Fruit fly (Drosophila melanogaster): Measurements from ENCODE around the gene srl.

srl gene

DNA sequence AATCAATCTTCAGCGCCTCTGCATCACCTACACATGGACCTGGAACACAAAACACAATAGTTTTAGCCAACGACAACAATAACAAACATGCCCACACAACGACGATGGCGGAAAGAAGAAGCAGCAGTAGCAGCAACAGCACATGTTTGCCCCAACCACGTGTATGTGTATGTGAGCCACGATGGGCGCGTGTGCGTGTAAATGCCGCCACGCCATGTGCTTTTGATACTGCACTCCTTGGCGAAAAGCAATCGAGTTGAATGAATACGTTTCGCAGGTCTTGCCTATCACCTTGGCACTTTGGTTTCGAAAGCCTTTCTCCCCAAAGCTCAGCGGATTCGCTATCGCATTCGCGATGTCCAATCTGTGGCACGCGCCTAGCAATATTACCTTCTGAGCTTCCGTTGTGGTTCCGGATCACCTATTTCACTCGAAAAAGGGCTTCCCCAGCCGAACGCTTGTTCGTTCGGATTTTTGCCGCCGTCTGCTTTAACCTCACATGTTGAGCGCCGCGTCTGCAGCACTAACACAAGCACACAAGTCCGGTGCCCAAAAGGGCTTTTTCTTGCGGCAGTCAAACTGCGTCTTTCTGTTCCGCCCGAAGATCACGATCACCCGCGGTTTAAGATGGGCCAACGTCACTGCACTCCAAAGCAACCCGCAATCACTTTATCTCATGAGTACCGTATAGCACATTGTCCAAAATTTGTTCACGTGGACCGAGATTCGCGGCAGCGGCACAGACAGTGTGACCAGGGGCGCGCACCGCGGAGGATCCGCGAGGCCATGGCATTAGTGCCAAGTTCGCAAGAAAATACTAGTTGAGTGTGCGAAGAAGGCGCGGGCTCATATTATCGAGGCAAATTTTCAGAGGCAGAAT, at the start of gene srl:
Gene srl (minus strand): TSS at position 751 of the 880 bp plus-strand sequence.
- no peak for TF ChIP-seq Dif (GFP tag; optimal IDR thresholded peaks at IDR 0.05; ENCODE audit: partially characterized antibody)
- TF ChIP-seq Myc (optimal IDR thresholded peaks at IDR 0.05): peak; percentile 61
- no peak for TF ChIP-seq CG9705 (GFP tag; optimal IDR thresholded peaks at IDR 0.05)
- TF ChIP-seq Rel (GFP tag; optimal IDR thresholded peaks at IDR 0.05): no peak
- TF ChIP-seq Rel (tag; optimal IDR thresholded peaks at IDR 0.05): peak; percentile 66
- peak; percentile 40 for TF ChIP-seq Hr83 (GFP tag; optimal IDR thresholded peaks at IDR 0.05; ENCODE audit: poor library complexity, severe bottlenecking)
- TF ChIP-seq sage (GFP tag; optimal IDR thresholded peaks at IDR 0.05): no peak
- no peak for TF ChIP-seq dsf (GFP tag; optimal IDR thresholded peaks at IDR 0.05; ENCODE audit: borderline replicate concordance)
- no peak for TF ChIP-seq sv (GFP tag; optimal IDR thresholded peaks at IDR 0.05)

DNA sequence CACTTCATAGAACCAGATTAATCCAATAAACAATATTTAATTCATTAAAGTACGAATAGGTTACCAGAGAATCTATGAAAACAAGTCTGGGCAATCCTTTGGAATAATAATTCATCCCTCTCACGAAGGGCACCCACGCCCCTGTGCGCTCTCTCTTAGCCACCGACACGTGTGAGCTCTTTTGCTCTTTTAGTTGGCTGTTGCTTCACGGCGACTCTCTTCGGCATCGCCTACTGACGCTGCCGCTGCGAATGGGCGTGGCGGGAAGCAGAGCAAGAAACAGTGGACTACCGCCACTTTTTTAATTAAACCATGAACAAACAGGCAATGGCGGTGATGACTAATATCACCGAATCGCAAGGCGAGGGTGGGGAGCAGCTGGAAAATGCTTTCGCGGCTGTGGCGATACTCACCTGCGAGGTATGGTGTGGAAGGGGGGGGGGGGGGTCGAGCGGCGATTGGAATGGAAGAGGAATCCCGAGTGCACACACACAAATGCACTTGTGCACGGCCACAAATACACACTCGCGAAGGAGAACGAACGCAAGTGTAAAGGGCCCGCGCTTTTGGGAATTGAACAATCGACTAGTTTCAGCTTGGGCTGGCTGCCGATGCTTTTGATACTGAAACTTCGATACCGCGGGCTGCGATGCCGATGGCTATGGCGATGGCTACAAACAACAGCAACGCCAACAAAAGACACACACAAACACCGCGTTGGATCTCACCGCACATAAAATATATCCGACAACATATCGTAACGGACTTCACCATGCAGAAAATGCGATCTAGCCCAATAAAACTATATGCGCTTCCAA, 49.3 kb upstream of the srl start:
- TF ChIP-seq CrebA (GFP tag; optimal IDR thresholded peaks at IDR 0.05; ENCODE audit: borderline replicate concordance): peak; percentile 69
- no peak for TF ChIP-seq Myc (optimal IDR thresholded peaks at IDR 0.05)
- no peak for TF ChIP-seq CG9705 (GFP tag; optimal IDR thresholded peaks at IDR 0.05)
- peak; percentile 88 for TF ChIP-seq fru (GFP tag; optimal IDR thresholded peaks at IDR 0.05)
- peak; percentile 77 for TF ChIP-seq Hnf4 (GFP tag; optimal IDR thresholded peaks at IDR 0.05)
- no peak for TF ChIP-seq pan (optimal IDR thresholded peaks at IDR 0.05)
- TF ChIP-seq GATAd (GFP tag; optimal IDR thresholded peaks at IDR 0.05): no peak
- TF ChIP-seq sv (GFP tag; optimal IDR thresholded peaks at IDR 0.05): peak; percentile 91
- peak; percentile 61 to 63 for TF ChIP-seq dl (GFP tag; optimal IDR thresholded peaks at IDR 0.05; ENCODE audit: insufficient read depth in 1 of 2, partially characterized antibody in 2 of 2)
- TF ChIP-seq Hr78 (GFP tag; optimal IDR thresholded peaks at IDR 0.05): no peak
- TF ChIP-seq rgr (GFP tag; optimal IDR thresholded peaks at IDR 0.05): peak; percentile 90
- peak; percentile 90 for TF ChIP-seq br (GFP tag; optimal IDR thresholded peaks at IDR 0.05)
- no peak for TF ChIP-seq usp (GFP tag; optimal IDR thresholded peaks at IDR 0.05)
- no peak for TF ChIP-seq tai (GFP tag; optimal IDR thresholded peaks at IDR 0.05)
- peak; percentile 78 for TF ChIP-seq brk (GFP tag; optimal IDR thresholded peaks at IDR 0.05)
- TF ChIP-seq Abd-B (GFP tag; optimal IDR thresholded peaks at IDR 0.05): no peak
- no peak for TF ChIP-seq Dfd (GFP tag; optimal IDR thresholded peaks at IDR 0.05)
- peak; percentile 77 for TF ChIP-seq CG32264 (GFP tag; optimal IDR thresholded peaks at IDR 0.05)
- peak; percentile 78 for TF ChIP-seq sage (GFP tag; optimal IDR thresholded peaks at IDR 0.05)
- peak; percentile 36 for TF ChIP-seq N (GFP tag; optimal IDR thresholded peaks at IDR 0.05)
- TF ChIP-seq Jra (GFP tag; optimal IDR thresholded peaks at IDR 0.05): peak; percentile 79
- TF ChIP-seq Dif (GFP tag; optimal IDR thresholded peaks at IDR 0.05; ENCODE audit: partially characterized antibody): peak; percentile 86
- peak in 1 of 2 experiments; percentile 91 for TF ChIP-seq foxo (GFP tag; optimal IDR thresholded peaks at IDR 0.05)
- TF ChIP-seq dsf (GFP tag; optimal IDR thresholded peaks at IDR 0.05; ENCODE audit: borderline replicate concordance): peak; percentile 66
- peak; percentile 68 for TF ChIP-seq psq (GFP tag; optimal IDR thresholded peaks at IDR 0.05)
- peak; percentile 64 for TF ChIP-seq HLH106 (tag; optimal IDR thresholded peaks at IDR 0.05)
- peak; percentile 85 for TF ChIP-seq Hr83 (GFP tag; optimal IDR thresholded peaks at IDR 0.05; ENCODE audit: poor library complexity, severe bottlenecking)
- peak; percentile 45 for TF ChIP-seq dmrt93B (GFP tag; optimal IDR thresholded peaks at IDR 0.05)
- TF ChIP-seq Mio (GFP tag; optimal IDR thresholded peaks at IDR 0.05): peak; percentile 55
- TF ChIP-seq woc (GFP tag; optimal IDR thresholded peaks at IDR 0.05): peak; percentile 60
- peak; percentile 79 for TF ChIP-seq Vsx2 (GFP tag; optimal IDR thresholded peaks at IDR 0.05; ENCODE audit: partially characterized antibody)
- TF ChIP-seq Sp1 (GFP tag; optimal IDR thresholded peaks at IDR 0.05): peak; percentile 71
- peak; percentile 91 for TF ChIP-seq h (GFP tag; optimal IDR thresholded peaks at IDR 0.05)
- TF ChIP-seq jim (GFP tag; optimal IDR thresholded peaks at IDR 0.05): no peak
- TF ChIP-seq Rel (GFP tag; optimal IDR thresholded peaks at IDR 0.05): no peak
- TF ChIP-seq Rel (tag; optimal IDR thresholded peaks at IDR 0.05): peak; percentile 62
- no peak for TF ChIP-seq lola (GFP tag; optimal IDR thresholded peaks at IDR 0.05)
- peak; percentile 79 for TF ChIP-seq ey (GFP tag; optimal IDR thresholded peaks at IDR 0.05)
- peak; percentile 85 for TF ChIP-seq OdsH (GFP tag; optimal IDR thresholded peaks at IDR 0.05)
